1 fruit fly cellular context compared by ENCODE assay signal in the genomic region with DNA sequence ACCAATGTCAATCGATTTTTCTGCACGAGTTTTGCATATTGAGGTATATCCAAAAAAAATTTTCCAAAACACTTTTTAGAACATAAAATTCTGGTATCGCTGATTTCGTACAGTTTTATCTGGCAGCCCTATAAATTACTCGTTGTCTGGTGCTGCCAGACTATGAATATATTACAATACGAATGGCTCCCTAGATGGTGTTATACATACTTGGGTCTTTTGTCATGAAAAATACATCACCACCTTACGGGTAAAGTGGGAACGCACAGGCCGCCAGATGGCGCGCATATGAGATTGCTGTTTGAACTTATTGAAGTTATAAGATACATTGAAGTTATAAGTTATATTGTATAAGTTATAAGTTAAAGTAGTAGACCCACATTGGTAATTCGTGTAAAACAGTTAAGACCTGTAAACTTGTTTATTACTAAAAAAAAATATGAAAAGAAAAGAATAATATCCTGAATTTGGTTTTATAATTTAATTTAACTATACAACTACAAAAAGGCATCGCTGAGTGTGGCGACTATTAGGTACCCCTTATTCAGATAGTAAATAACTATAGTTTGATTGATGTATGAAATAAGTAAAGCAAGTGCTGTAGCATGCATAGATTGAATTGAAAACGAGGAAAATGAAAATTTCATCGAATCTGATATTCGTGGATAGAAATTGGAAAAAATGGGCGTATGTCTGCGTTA.
TF ChIP-seq lines count a peak whose summit lies in the region.

No protein-coding gene starts in this region.

TF ChIP-seq in whole organism, embryonic, 481 proteins besides CTCF, POLR2A, EP300 and RAD21 (continued from another document and continues in another):
- TF ChIP-seq tin (GFP tag; optimal IDR thresholded peaks at IDR 0.05; lab: Kevin White, UChicago) (peak; percentile 71), H15 (GFP tag; IDR thresholded peaks at IDR 0.05; lab: Robert Waterston, UW) (peak; percentile 72; the same call in 2 of the 3 replicates), CG2875 (GFP tag; optimal IDR thresholded peaks at IDR 0.05; lab: Kevin White, UChicago) (no peak), Jarid2 (GFP tag; optimal IDR thresholded peaks at IDR 0.05; lab: Kevin White, UChicago) (peak; percentile 30), CG3838 (GFP tag; optimal IDR thresholded peaks at IDR 0.05; lab: Kevin White, UChicago) (peak; percentile 20), CG6689 (GFP tag; IDR thresholded peaks at IDR 0.05; lab: Robert Waterston, UW) (peak; percentile 54), bbx (GFP tag; IDR thresholded peaks at IDR 0.05; lab: Robert Waterston, UW; ENCODE audit: partially characterized antibody) (no peak), mam (GFP tag; optimal IDR thresholded peaks at IDR 0.05; lab: Kevin White, UChicago) (peak; percentile 47), corto (GFP tag; optimal IDR thresholded peaks at IDR 0.05; lab: Kevin White, UChicago) (no peak), Ssrp (tag; optimal IDR thresholded peaks at IDR 0.05; lab: Kevin White, UChicago) (no peak), CG2712 (tag; optimal IDR thresholded peaks at IDR 0.05; lab: Kevin White, UChicago) (peak; percentile 68), CG9609 (GFP tag; optimal IDR thresholded peaks at IDR 0.05; lab: Kevin White, UChicago) (peak; percentile 45), chn (GFP tag; optimal IDR thresholded peaks at IDR 0.05; lab: Kevin White, UChicago) (peak; percentile 61), D (optimal IDR thresholded peaks at IDR 0.05; lab: Kevin White, UChicago) (no peak), D (GFP tag; optimal IDR thresholded peaks at IDR 0.05; lab: Kevin White, UChicago) (no peak), CG33213 (GFP tag; optimal IDR thresholded peaks at IDR 0.05; lab: Kevin White, UChicago) (peak; percentile 78), CG1603 (tag; optimal IDR thresholded peaks at IDR 0.05; lab: Kevin White, UChicago) (peak; percentile 79), YL-1 (GFP tag; optimal IDR thresholded peaks at IDR 0.05; lab: Kevin White, UChicago) (no peak), dati (GFP tag; IDR thresholded peaks at IDR 0.05; lab: Robert Waterston, UW) (0 out of 2 replicates have a peak, but pooled peaks have one; percentile 9), MESR4 (GFP tag; optimal IDR thresholded peaks at IDR 0.05; lab: Kevin White, UChicago) (no peak), tll (GFP tag; optimal IDR thresholded peaks at IDR 0.05; lab: Kevin White, UChicago) (peak in 1 of 2 experiments; percentile 27), Hmr (GFP tag; optimal IDR thresholded peaks at IDR 0.05; lab: Kevin White, UChicago) (peak; percentile 71), NC2β (GFP tag; optimal IDR thresholded peaks at IDR 0.05; lab: Kevin White, UChicago) (peak; percentile 65), bigmax (GFP tag; optimal IDR thresholded peaks at IDR 0.05; lab: Kevin White, UChicago) (no peak), sc (optimal IDR thresholded peaks at IDR 0.05; lab: Kevin White, UChicago) (no peak), sc (GFP tag; optimal IDR thresholded peaks at IDR 0.05; lab: Kevin White, UChicago) (peak; percentile 3), CG10431 (GFP tag; optimal IDR thresholded peaks at IDR 0.05; lab: Kevin White, UChicago) (no peak), row (GFP tag; IDR thresholded peaks at IDR 0.05; lab: Robert Waterston, UW) (peak; percentile 45; the same call in 1 of the 3 replicates), CoRest (tag; optimal IDR thresholded peaks at IDR 0.05; lab: Kevin White, UChicago) (peak; percentile 66), CG33557 (GFP tag; optimal IDR thresholded peaks at IDR 0.05; lab: Kevin White, UChicago) (peak; percentile 12), twi (tag; optimal IDR thresholded peaks at IDR 0.05; lab: Kevin White, UChicago) (peak; percentile 18), Kr (GFP tag; optimal IDR thresholded peaks at IDR 0.05; lab: Kevin White, UChicago) (no peak), her (GFP tag; optimal IDR thresholded peaks at IDR 0.05; lab: Kevin White, UChicago) (peak; percentile 49), CG12236 (GFP tag; optimal IDR thresholded peaks at IDR 0.05; lab: Kevin White, UChicago) (no peak), Neu2 (GFP tag; optimal IDR thresholded peaks at IDR 0.05; lab: Kevin White, UChicago; ENCODE audit: borderline replicate concordance) (no peak), Med (GFP tag; lab: Kevin White, UChicago) (peak; percentile 94), oc (tag; optimal IDR thresholded peaks at IDR 0.05; lab: Kevin White, UChicago) (no peak), klu (GFP tag; IDR thresholded peaks at IDR 0.05; lab: Robert Waterston, UW) (no peak), CG9932 (GFP tag; IDR thresholded peaks at IDR 0.05; lab: Robert Waterston, UW) (peak; percentile 76), CG7357 (GFP tag; IDR thresholded peaks at IDR 0.05; lab: Robert Waterston, UW) (no peak), CG6654 (GFP tag; optimal IDR thresholded peaks at IDR 0.05; lab: Kevin White, UChicago) (peak; percentile 17), yki (optimal IDR thresholded peaks at IDR 0.05; lab: Kevin White, UChicago) (no peak), insv (GFP tag; optimal IDR thresholded peaks at IDR 0.05; lab: Kevin White, UChicago) (peak in 1 of 2 experiments; percentile 45), ken (GFP tag; IDR thresholded peaks at IDR 0.05; lab: Robert Waterston, UW) (peak; percentile 61), sug (tag; optimal IDR thresholded peaks at IDR 0.05; lab: Kevin White, UChicago) (no peak), vnd (GFP tag; IDR thresholded peaks at IDR 0.05; lab: Robert Waterston, UW; ENCODE audit: partially characterized antibody) (peak; percentile 37; the same call in 1 of the 3 replicates), sens-2 (GFP tag; IDR thresholded peaks at IDR 0.05; lab: Robert Waterston, UW) (peak; percentile 25; the same call in 1 of the 2 replicates), Antp (GFP tag; optimal IDR thresholded peaks at IDR 0.05; lab: Kevin White, UChicago) (peak; percentile 54), gsb (GFP tag; IDR thresholded peaks at IDR 0.05; lab: Robert Waterston, UW) (no peak; the same call in 1 of the 2 replicates), CG13775 (GFP tag; optimal IDR thresholded peaks at IDR 0.05; lab: Kevin White, UChicago) (no peak), ham (GFP tag; IDR thresholded peaks at IDR 0.05; lab: Robert Waterston, UW) (no peak), CG6272 (GFP tag; IDR thresholded peaks at IDR 0.05; lab: Robert Waterston, UW) (peak; percentile 50), gsb-n (tag; optimal IDR thresholded peaks at IDR 0.05; lab: Kevin White, UChicago) (no peak), CG2199 (GFP tag; IDR thresholded peaks at IDR 0.05; lab: Robert Waterston, UW) (peak; percentile 90; the same call in 2 of the 3 replicates), lbe (GFP tag; optimal IDR thresholded peaks at IDR 0.05; lab: Kevin White, UChicago) (no peak), Lhr (GFP tag; optimal IDR thresholded peaks at IDR 0.05; lab: Kevin White, UChicago) (peak; percentile 76), CG14014 (GFP tag; IDR thresholded peaks at IDR 0.05; lab: Robert Waterston, UW) (0 out of 2 replicates have a peak, but pooled peaks have one; percentile 29), CG5245 (GFP tag; optimal IDR thresholded peaks at IDR 0.05; lab: Kevin White, UChicago) (peak; percentile 77), Tbp (GFP tag; optimal IDR thresholded peaks at IDR 0.05; lab: Kevin White, UChicago) (no peak), Drgx (GFP tag; IDR thresholded peaks at IDR 0.05; lab: Robert Waterston, UW) (no peak), NfI (GFP tag; optimal IDR thresholded peaks at IDR 0.05; lab: Kevin White, UChicago) (peak; percentile 73), BtbVII (GFP tag; optimal IDR thresholded peaks at IDR 0.05; lab: Kevin White, UChicago) (no peak), NFAT (GFP tag; IDR thresholded peaks at IDR 0.05; lab: Robert Waterston, UW) (peak; percentile 90), Dek (tag; optimal IDR thresholded peaks at IDR 0.05; lab: Kevin White, UChicago) (peak; percentile 47), tio (GFP tag; optimal IDR thresholded peaks at IDR 0.05; lab: Kevin White, UChicago) (peak; percentile 36), Ptx1 (GFP tag; IDR thresholded peaks at IDR 0.05; lab: Robert Waterston, UW) (peak; percentile 77), gt (GFP tag; IDR thresholded peaks at IDR 0.05; lab: Robert Waterston, UW) (no peak), Sox100B (GFP tag; optimal IDR thresholded peaks at IDR 0.05; lab: Kevin White, UChicago) (no peak), Hr78 (GFP tag; optimal IDR thresholded peaks at IDR 0.05; lab: Kevin White, UChicago) (no peak), ATbp (GFP tag; optimal IDR thresholded peaks at IDR 0.05; lab: Kevin White, UChicago) (no peak), Pdp1 (GFP tag; optimal IDR thresholded peaks at IDR 0.05; lab: Kevin White, UChicago) (peak in 1 of 2 experiments; percentile 30), CG8765 (GFP tag; IDR thresholded peaks at IDR 0.05; lab: Robert Waterston, UW) (no peak), cg (GFP tag; optimal IDR thresholded peaks at IDR 0.05; lab: Kevin White, UChicago) (no peak), CG11398 (GFP tag; optimal IDR thresholded peaks at IDR 0.05; lab: Kevin White, UChicago) (no peak), CG11456 (GFP tag; IDR thresholded peaks at IDR 0.05; lab: Robert Waterston, UW) (peak; percentile 94), CG32767 (GFP tag; IDR thresholded peaks at IDR 0.05; lab: Robert Waterston, UW) (no peak), Gug (GFP tag; IDR thresholded peaks at IDR 0.05; lab: Robert Waterston, UW) (peak; percentile 51; the same call in 2 of the 4 replicates), CG9817 (tag; optimal IDR thresholded peaks at IDR 0.05; lab: Kevin White, UChicago) (peak; percentile 65), CG3407 (GFP tag; optimal IDR thresholded peaks at IDR 0.05; lab: Kevin White, UChicago) (peak; percentile 18), cas (GFP tag; IDR thresholded peaks at IDR 0.05; lab: Robert Waterston, UW) (no peak), Dll (GFP tag; IDR thresholded peaks at IDR 0.05; lab: Robert Waterston, UW; ENCODE audit: partially characterized antibody) (0 out of 4 replicates have a peak, but pooled peaks have one; percentile 40), lab (GFP tag; optimal IDR thresholded peaks at IDR 0.05; lab: Kevin White, UChicago) (no peak), Bdp1 (GFP tag; optimal IDR thresholded peaks at IDR 0.05; lab: Kevin White, UChicago) (no peak), CG32772 (GFP tag; IDR thresholded peaks at IDR 0.05; lab: Robert Waterston, UW) (peak; percentile 65), CG11085 (GFP tag; IDR thresholded peaks at IDR 0.05; lab: Robert Waterston, UW) (peak; percentile 78), CG17829 (tag; optimal IDR thresholded peaks at IDR 0.05; lab: Kevin White, UChicago) (peak; percentile 75), Adf1 (GFP tag; IDR thresholded peaks at IDR 0.05; lab: Robert Waterston, UW) (no peak), sob (GFP tag; IDR thresholded peaks at IDR 0.05; lab: Robert Waterston, UW) (peak; percentile 65), ato (GFP tag; IDR thresholded peaks at IDR 0.05; lab: Robert Waterston, UW; ENCODE audit: partially characterized antibody) (no peak; the same call in 1 of the 2 replicates), CG14710 (tag; optimal IDR thresholded peaks at IDR 0.05; lab: Kevin White, UChicago) (peak; percentile 52), Dad (GFP tag; optimal IDR thresholded peaks at IDR 0.05; lab: Kevin White, UChicago) (peak; percentile 29), wor (GFP tag; IDR thresholded peaks at IDR 0.05; lab: Robert Waterston, UW) (no peak), pan (optimal IDR thresholded peaks at IDR 0.05; lab: Kevin White, UChicago) (no peak), pan (GFP tag; optimal IDR thresholded peaks at IDR 0.05 in 1 of 2, IDR thresholded peaks at IDR 0.05 in 1 of 2) (peak in 1 of 2 experiments; percentile 67), dan (GFP tag; IDR thresholded peaks at IDR 0.05; lab: Robert Waterston, UW) (no peak), CG12299 (tag; optimal IDR thresholded peaks at IDR 0.05; lab: Kevin White, UChicago) (no peak), Myb (GFP tag; optimal IDR thresholded peaks at IDR 0.05; lab: Kevin White, UChicago) (peak; percentile 63), tup (GFP tag; optimal IDR thresholded peaks at IDR 0.05; lab: Kevin White, UChicago) (no peak), esg (GFP tag; conservative IDR thresholded peaks at IDR 0.05; lab: Robert Waterston, UW) (0 out of 2 replicates have a peak, but pooled peaks have one; percentile 16), Mad (GFP tag; optimal IDR thresholded peaks at IDR 0.05; lab: Kevin White, UChicago) (peak; percentile 31), vvl (GFP tag; IDR thresholded peaks at IDR 0.05; lab: Robert Waterston, UW) (peak; percentile 90), CG8388 (GFP tag; optimal IDR thresholded peaks at IDR 0.05; lab: Kevin White, UChicago) (no peak), CG2202 (tag; optimal IDR thresholded peaks at IDR 0.05; lab: Kevin White, UChicago) (no peak), Atf-2 (GFP tag; optimal IDR thresholded peaks at IDR 0.05; lab: Kevin White, UChicago) (peak; percentile 11), CG1024 (GFP tag; IDR thresholded peaks at IDR 0.05; lab: Robert Waterston, UW) (peak; percentile 19; the same call in 1 of the 2 replicates), Bteb2 (GFP tag; optimal IDR thresholded peaks at IDR 0.05; lab: Kevin White, UChicago) (peak; percentile 7), GATAe (GFP tag; conservative IDR thresholded peaks at IDR 0.05; lab: Robert Waterston, UW) (no peak), CG7372 (GFP tag; IDR thresholded peaks at IDR 0.05; lab: Robert Waterston, UW) (peak; percentile 7; the same call in 1 of the 2 replicates), MBD-R2 (GFP tag; IDR thresholded peaks at IDR 0.05; lab: Robert Waterston, UW) (peak; percentile 19; the same call in 1 of the 2 replicates), lmd (GFP tag; IDR thresholded peaks at IDR 0.05; lab: Robert Waterston, UW) (peak; percentile 68; the same call in 1 of the 2 replicates), CG11560 (tag; IDR thresholded peaks at IDR 0.05; lab: Robert Waterston, UW) (peak; percentile 93), CG3065 (GFP tag; optimal IDR thresholded peaks at IDR 0.05; lab: Kevin White, UChicago) (no peak), gem (tag; optimal IDR thresholded peaks at IDR 0.05; lab: Kevin White, UChicago) (peak; percentile 62), dysf (GFP tag; IDR thresholded peaks at IDR 0.05; lab: Robert Waterston, UW) (peak; percentile 78), z (GFP tag; IDR thresholded peaks at IDR 0.05; lab: Robert Waterston, UW) (no peak), ind (GFP tag; optimal IDR thresholded peaks at IDR 0.05; lab: Kevin White, UChicago) (peak; percentile 60), hth (optimal IDR thresholded peaks at IDR 0.05; lab: Kevin White, UChicago) (no peak), CG10147 (GFP tag; optimal IDR thresholded peaks at IDR 0.05; lab: Kevin White, UChicago) (no peak), sr (GFP tag; IDR thresholded peaks at IDR 0.05; lab: Robert Waterston, UW) (no peak), CG7556 (GFP tag; optimal IDR thresholded peaks at IDR 0.05; lab: Kevin White, UChicago) (no peak), CG4820 (GFP tag; optimal IDR thresholded peaks at IDR 0.05; lab: Kevin White, UChicago) (peak; percentile 28), CHES-1-like (GFP tag; optimal IDR thresholded peaks at IDR 0.05; lab: Kevin White, UChicago) (no peak), CG8089 (GFP tag; optimal IDR thresholded peaks at IDR 0.05; lab: Kevin White, UChicago) (peak; percentile 62)
